Worm (Caenorhabditis elegans) whole organism, midembryonic: ENCODE measurements around the gene B0238.9.

ENCODE experiments used
- klf-2 ChIP-seq: fragments of 200-800 bp; sonication (Bioruptor generic); conservative IDR thresholded peaks from 2 replicates; pipeline ENCODE4 v1.3.6; 2022; ENCODE audit warnings: missing genetic modification reagents, missing genetic modification characterization, missing compliant biosample characterization
- med-1 ChIP-seq: sonication (generic microtip); optimal IDR thresholded peaks from 2 replicates; lab custom pipeline; 2017; ENCODE audit warnings: missing genetic modification characterization, mild to moderate bottlenecking, missing compliant biosample characterization, antibody characterized with exemption, missing genetic modification reagents; ENCODE audit not compliant: insufficient read depth

ce11 chrV:5225660-5226059 lies 52.2 kb downstream of the B0238.9 start:
- no peak for TF ChIP-seq klf-2
- TF ChIP-seq med-1 (GFP tag; lab: Kevin White, UChicago): no peak
